Worm (Caenorhabditis elegans) whole organism, late embryonic: ENCODE measurements around the gene F55G11.4.

Experiments used
- T23F11.4 ChIP-seq: fragments of 200-800 bp; sonication (Bioruptor generic); optimal IDR thresholded peaks from 2 replicates; lab custom pipeline; 2018; ENCODE audit warnings: mild to moderate bottlenecking, missing genetic modification characterization, missing compliant biosample characterization
- ceh-24 ChIP-seq: sonication (generic microtip); optimal IDR thresholded peaks from 2 replicates; lab custom pipeline; 2016; ENCODE audit warnings: mild to moderate bottlenecking, missing genetic modification characterization, missing compliant biosample characterization
- ceh-48 ChIP-seq: sonication (generic microtip); optimal IDR thresholded peaks from 2 replicates; lab custom pipeline; 2016; ENCODE audit warnings: missing genetic modification characterization, inconsistent platforms, missing compliant biosample characterization
- ceh-6 ChIP-seq: fragments of 200-800 bp; sonication (Bioruptor generic); optimal IDR thresholded peaks from 2 replicates; lab custom pipeline; 2018; ENCODE audit warnings: mild to moderate bottlenecking, missing genetic modification characterization, missing compliant biosample characterization
- elt-2 ChIP-seq: sonication (generic microtip); optimal IDR thresholded peaks from 2 replicates; lab custom pipeline; 2016; ENCODE audit warnings: missing genetic modification reagents, missing genetic modification characterization, missing compliant biosample characterization
- ets-4 ChIP-seq: sonication (generic microtip); optimal IDR thresholded peaks from 2 replicates; lab custom pipeline; 2016; ENCODE audit warnings: missing genetic modification characterization, missing compliant biosample characterization
- hlh-13 ChIP-seq: fragments of 200-800 bp; sonication (Bioruptor generic); optimal IDR thresholded peaks from 2 replicates; lab custom pipeline; 2018; ENCODE audit warnings: mild to moderate bottlenecking, missing genetic modification characterization, missing compliant biosample characterization
- lin-11 ChIP-seq: fragments of 200-800 bp; sonication (Bioruptor generic); optimal IDR thresholded peaks from 2 replicates; lab custom pipeline; 2018; ENCODE audit warnings: mild to moderate bottlenecking, missing genetic modification characterization, missing compliant biosample characterization
- pha-4 ChIP-seq: fragments of 150-350 bp; optimal IDR thresholded peaks from 2 replicates; lab custom pipeline; 2018; ENCODE audit warnings: missing biosample characterization, missing genetic modification reagents, missing genetic modification characterization
- ztf-16 ChIP-seq: sonication (generic microtip); optimal IDR thresholded peaks from 2 replicates; lab custom pipeline; 2017; ENCODE audit warnings: missing genetic modification characterization, missing compliant biosample characterization

DNA sequence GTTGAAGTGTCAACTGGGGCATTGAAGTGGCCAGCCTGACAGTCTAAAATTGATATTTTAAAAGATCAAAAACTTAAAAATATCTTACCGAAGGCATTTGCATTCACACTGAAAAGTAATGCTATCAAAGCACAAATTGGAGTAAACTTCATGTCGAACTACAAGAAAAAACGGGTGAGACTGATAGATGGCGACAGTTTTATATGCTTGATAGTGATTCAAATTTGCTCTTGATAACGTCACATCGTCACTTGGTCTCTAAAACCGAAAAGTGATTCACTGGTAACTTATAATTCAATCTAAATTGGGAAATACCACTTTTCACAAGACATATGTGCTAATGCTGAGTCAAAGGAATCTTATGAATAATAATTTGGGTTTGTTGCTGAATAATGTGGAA is 18.2 kb downstream of the F55G11.4 start, which contains the start of gene K10D11.5:
- TF ChIP-seq T23F11.4 (GFP tag; lab: Kevin White, UChicago) (no peak), ztf-16 (no peak), ceh-24 (tag; lab: Kevin White, UChicago) (no peak), ets-4 (no peak), lin-11 (tag; lab: Kevin White, UChicago) (no peak), pha-4 (tag; lab: Kevin White, UChicago) (no peak), elt-2 (tag; lab: Kevin White, UChicago) (no peak), hlh-13 (GFP tag; lab: Kevin White, UChicago) (no peak), ceh-6 (no peak), ceh-48 (tag; lab: Kevin White, UChicago) (no peak)
